Fruit fly (Drosophila melanogaster): ENCODE measurements around the gene Sox21a.

Sox21a gene

DNA sequence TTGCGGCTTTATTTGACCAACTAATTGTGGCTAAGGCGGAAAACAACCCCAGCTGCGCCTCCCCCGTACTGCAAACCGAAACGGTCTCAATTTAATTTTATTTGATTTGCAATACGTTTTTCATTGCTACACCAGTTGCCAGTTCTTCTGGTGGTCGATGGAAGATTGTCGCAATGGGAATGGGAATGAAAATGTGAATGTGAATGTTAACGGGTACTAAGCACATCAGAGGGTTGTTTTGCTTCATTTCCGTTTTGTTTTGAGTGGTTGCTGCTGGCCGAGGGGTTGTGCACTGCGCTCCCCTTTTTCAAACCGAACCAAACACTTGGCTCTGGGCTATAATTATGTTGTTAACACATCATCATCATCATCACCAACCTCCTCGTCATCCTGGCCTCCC lies 6.2 kb upstream of the Sox21a start:
- TF ChIP-seq pad (GFP tag; optimal IDR thresholded peaks at IDR 0.05) (no peak), tj (GFP tag; optimal IDR thresholded peaks at IDR 0.05) (no peak), CG5204 (GFP tag; optimal IDR thresholded peaks at IDR 0.05) (no peak), cnc (optimal IDR thresholded peaks at IDR 0.05) (no peak), CG1620 (GFP tag; optimal IDR thresholded peaks at IDR 0.05) (no peak), CG11617 (GFP tag; optimal IDR thresholded peaks at IDR 0.05) (no peak), kay (GFP tag; ENCODE audit: borderline replicate concordance) (no peak), Mnt (GFP tag; optimal IDR thresholded peaks at IDR 0.05) (no peak), toe (GFP tag; optimal IDR thresholded peaks at IDR 0.05) (no peak), CG7101 (tag; optimal IDR thresholded peaks at IDR 0.05) (no peak), CG7045 (GFP tag; optimal IDR thresholded peaks at IDR 0.05) (no peak), CG14711 (tag; optimal IDR thresholded peaks at IDR 0.05) (no peak), CG33017 (tag; optimal IDR thresholded peaks at IDR 0.05) (no peak), Hr96 (GFP tag; optimal IDR thresholded peaks at IDR 0.05) (no peak), ovo (GFP tag; optimal IDR thresholded peaks at IDR 0.05) (no peak), cic (GFP tag; optimal IDR thresholded peaks at IDR 0.05) (no peak), CG12768 (GFP tag; optimal IDR thresholded peaks at IDR 0.05) (no peak), Crg-1 (GFP tag; optimal IDR thresholded peaks at IDR 0.05) (no peak), Clk (GFP tag; optimal IDR thresholded peaks at IDR 0.05) (no peak), bab1 (GFP tag; optimal IDR thresholded peaks at IDR 0.05) (no peak)

- TF ChIP-seq tj (GFP tag; optimal IDR thresholded peaks at IDR 0.05) (no peak), toe (GFP tag; optimal IDR thresholded peaks at IDR 0.05) (no peak), Crg-1 (GFP tag; optimal IDR thresholded peaks at IDR 0.05) (no peak), bab1 (GFP tag; optimal IDR thresholded peaks at IDR 0.05) (no peak), pad (GFP tag; optimal IDR thresholded peaks at IDR 0.05) (no peak), cic (GFP tag; optimal IDR thresholded peaks at IDR 0.05) (no peak), Hr96 (GFP tag; optimal IDR thresholded peaks at IDR 0.05) (no peak), CG14711 (tag; optimal IDR thresholded peaks at IDR 0.05) (no peak), Mnt (GFP tag; optimal IDR thresholded peaks at IDR 0.05) (no peak), CG33017 (tag; optimal IDR thresholded peaks at IDR 0.05) (no peak), kay (GFP tag; ENCODE audit: borderline replicate concordance) (no peak), CG7101 (tag; optimal IDR thresholded peaks at IDR 0.05) (no peak), Clk (GFP tag; optimal IDR thresholded peaks at IDR 0.05) (no peak), CG7045 (GFP tag; optimal IDR thresholded peaks at IDR 0.05) (no peak), ovo (GFP tag; optimal IDR thresholded peaks at IDR 0.05) (no peak), CG11617 (GFP tag; optimal IDR thresholded peaks at IDR 0.05) (no peak)
Observed at dm6 chr3L:14112899-14113430, 5.0 kb upstream of the Sox21a start.

- TF ChIP-seq CG7101 (tag; optimal IDR thresholded peaks at IDR 0.05): peak; percentile 44
- peak; percentile 73 for TF ChIP-seq CG1620 (GFP tag; optimal IDR thresholded peaks at IDR 0.05)
- peak; percentile 60 for TF ChIP-seq toe (GFP tag; optimal IDR thresholded peaks at IDR 0.05)
- peak; percentile 85 for TF ChIP-seq bab1 (GFP tag; optimal IDR thresholded peaks at IDR 0.05)
- TF ChIP-seq ovo (GFP tag; optimal IDR thresholded peaks at IDR 0.05): peak; percentile 49
- TF ChIP-seq kay (GFP tag; ENCODE audit: borderline replicate concordance): no peak
- no peak for TF ChIP-seq CG14711 (tag; optimal IDR thresholded peaks at IDR 0.05)
- no peak for TF ChIP-seq CG33017 (tag; optimal IDR thresholded peaks at IDR 0.05)
- TF ChIP-seq Crg-1 (GFP tag; optimal IDR thresholded peaks at IDR 0.05): no peak
- TF ChIP-seq CG5204 (GFP tag; optimal IDR thresholded peaks at IDR 0.05): no peak
- no peak for TF ChIP-seq Clk (GFP tag; optimal IDR thresholded peaks at IDR 0.05)
- TF ChIP-seq CG7045 (GFP tag; optimal IDR thresholded peaks at IDR 0.05): no peak
- TF ChIP-seq Mnt (GFP tag; optimal IDR thresholded peaks at IDR 0.05): peak; percentile 0
- no peak for TF ChIP-seq cic (GFP tag; optimal IDR thresholded peaks at IDR 0.05)
- TF ChIP-seq CG12768 (GFP tag; optimal IDR thresholded peaks at IDR 0.05): no peak
- TF ChIP-seq pad (GFP tag; optimal IDR thresholded peaks at IDR 0.05): peak; percentile 15
- no peak for TF ChIP-seq tj (GFP tag; optimal IDR thresholded peaks at IDR 0.05)
- no peak for TF ChIP-seq cnc (optimal IDR thresholded peaks at IDR 0.05)
- TF ChIP-seq Hr96 (GFP tag; optimal IDR thresholded peaks at IDR 0.05): peak; percentile 60
- TF ChIP-seq CG11617 (GFP tag; optimal IDR thresholded peaks at IDR 0.05): no peak
Observed at dm6 chr3L:14111411-14111810, 3.5 kb upstream of the Sox21a start.

DNA sequence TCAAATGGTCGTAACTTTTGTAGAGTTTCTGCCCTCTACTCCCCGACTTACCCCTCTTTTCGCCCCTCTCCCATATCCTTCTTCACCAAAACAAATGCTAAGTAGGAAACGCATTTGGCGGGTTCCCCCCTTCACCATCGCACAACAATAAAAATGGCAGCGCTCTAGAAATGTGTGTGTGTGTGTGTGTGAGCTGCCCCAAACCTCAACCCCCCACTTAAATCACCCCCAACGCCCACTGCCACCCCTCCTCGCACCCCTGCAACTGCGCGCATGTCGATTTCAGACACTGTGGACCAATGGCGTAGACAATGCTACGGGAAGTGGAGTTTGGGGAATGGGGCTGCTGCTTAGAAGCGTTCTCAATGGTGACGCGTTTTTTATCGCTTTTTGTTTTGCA lies 1.9 kb upstream of the Sox21a start:
- TF ChIP-seq tj (GFP tag; optimal IDR thresholded peaks at IDR 0.05) (no peak), Clk (GFP tag; optimal IDR thresholded peaks at IDR 0.05) (no peak), bab1 (GFP tag; optimal IDR thresholded peaks at IDR 0.05) (no peak), CG11617 (GFP tag; optimal IDR thresholded peaks at IDR 0.05) (no peak)

- TF ChIP-seq CG12768 (GFP tag; optimal IDR thresholded peaks at IDR 0.05) (no peak), Crg-1 (GFP tag; optimal IDR thresholded peaks at IDR 0.05) (no peak), pad (GFP tag; optimal IDR thresholded peaks at IDR 0.05) (no peak), CG14711 (tag; optimal IDR thresholded peaks at IDR 0.05) (no peak), CG33017 (tag; optimal IDR thresholded peaks at IDR 0.05) (no peak), CG7045 (GFP tag; optimal IDR thresholded peaks at IDR 0.05) (no peak), CG7101 (tag; optimal IDR thresholded peaks at IDR 0.05) (no peak), Clk (GFP tag; optimal IDR thresholded peaks at IDR 0.05) (no peak), cic (GFP tag; optimal IDR thresholded peaks at IDR 0.05) (no peak), Mnt (GFP tag; optimal IDR thresholded peaks at IDR 0.05) (no peak), Hr96 (GFP tag; optimal IDR thresholded peaks at IDR 0.05) (no peak), ovo (GFP tag; optimal IDR thresholded peaks at IDR 0.05) (no peak), toe (GFP tag; optimal IDR thresholded peaks at IDR 0.05) (no peak), CG5204 (GFP tag; optimal IDR thresholded peaks at IDR 0.05) (no peak), CG1620 (GFP tag; optimal IDR thresholded peaks at IDR 0.05) (no peak), bab1 (GFP tag; optimal IDR thresholded peaks at IDR 0.05) (no peak)
Observed at dm6 chr3L:14104988-14105387, 2.9 kb downstream of the Sox21a start.

dm6 chr3L:14101421-14102130 lies 6.3 kb downstream of the Sox21a start:
- TF ChIP-seq CG7101 (tag; optimal IDR thresholded peaks at IDR 0.05) (no peak), bab1 (GFP tag; optimal IDR thresholded peaks at IDR 0.05) (no peak), Clk (GFP tag; optimal IDR thresholded peaks at IDR 0.05) (no peak), CG7045 (GFP tag; optimal IDR thresholded peaks at IDR 0.05) (no peak), pad (GFP tag; optimal IDR thresholded peaks at IDR 0.05) (no peak), CG14711 (tag; optimal IDR thresholded peaks at IDR 0.05) (no peak), toe (GFP tag; optimal IDR thresholded peaks at IDR 0.05) (no peak), CG1620 (GFP tag; optimal IDR thresholded peaks at IDR 0.05) (no peak), tj (GFP tag; optimal IDR thresholded peaks at IDR 0.05) (no peak), Hr96 (GFP tag; optimal IDR thresholded peaks at IDR 0.05) (no peak), Crg-1 (GFP tag; optimal IDR thresholded peaks at IDR 0.05) (no peak), CG12768 (GFP tag; optimal IDR thresholded peaks at IDR 0.05) (no peak), CG5204 (GFP tag; optimal IDR thresholded peaks at IDR 0.05) (no peak), ovo (GFP tag; optimal IDR thresholded peaks at IDR 0.05) (no peak), CG33017 (tag; optimal IDR thresholded peaks at IDR 0.05) (no peak), kay (GFP tag; ENCODE audit: borderline replicate concordance) (no peak), Mnt (GFP tag; optimal IDR thresholded peaks at IDR 0.05) (no peak), cic (GFP tag; optimal IDR thresholded peaks at IDR 0.05) (no peak)
